Fruit fly (Drosophila melanogaster): ENCODE measurements around the gene Pfdn5.
A peak's percentile ranks its signal among the peaks of the same experiment; 100 is the strongest.

Pfdn5 gene

dm6 chr3R:22528264-22529158 is 41.7 kb downstream of the Pfdn5 start, which contains the start of gene CG5346 (continued):
- TF ChIP-seq BEAF-32 (GFP tag; optimal IDR thresholded peaks at IDR 0.05) (peak; percentile 82), ato (GFP tag; IDR thresholded peaks at IDR 0.05; ENCODE audit: partially characterized antibody) (peak; percentile 87), stwl (tag; optimal IDR thresholded peaks at IDR 0.05) (peak; percentile 67), D (optimal IDR thresholded peaks at IDR 0.05) (no peak), D (GFP tag; optimal IDR thresholded peaks at IDR 0.05) (no peak), Lhr (GFP tag; optimal IDR thresholded peaks at IDR 0.05) (peak; percentile 4), nau (GFP tag; optimal IDR thresholded peaks at IDR 0.05) (no peak)

dm6 chr3R:22530305-22530704 is 43.5 kb downstream of the Pfdn5 start, which contains the start of gene CG33099:
CG33099 (minus strand) TSS chr3R:22530572.
- TF ChIP-seq cg (GFP tag; optimal IDR thresholded peaks at IDR 0.05) (no peak), shn (GFP tag; optimal IDR thresholded peaks at IDR 0.05) (no peak), pan (optimal IDR thresholded peaks at IDR 0.05) (no peak), pan (GFP tag; optimal IDR thresholded peaks at IDR 0.05 in 1 of 2, IDR thresholded peaks at IDR 0.05 in 1 of 2) (peak in 1 of 2 experiments; percentile 30), gfzf (GFP tag; optimal IDR thresholded peaks at IDR 0.05) (no peak), CG17328 (GFP tag; IDR thresholded peaks at IDR 0.05) (no peak), CG3163 (GFP tag; optimal IDR thresholded peaks at IDR 0.05) (no peak), yki (optimal IDR thresholded peaks at IDR 0.05) (no peak), CG12769 (tag; optimal IDR thresholded peaks at IDR 0.05) (peak; percentile 19), NK7.1 (GFP tag; optimal IDR thresholded peaks at IDR 0.05) (peak; percentile 1), CG10462 (GFP tag; optimal IDR thresholded peaks at IDR 0.05) (no peak), Ets65A (GFP tag) (no peak), hbn (GFP tag; IDR thresholded peaks at IDR 0.05; ENCODE audit: partially characterized antibody) (no peak), gcm (GFP tag; optimal IDR thresholded peaks at IDR 0.05) (peak; percentile 49), Lpt (GFP tag; optimal IDR thresholded peaks at IDR 0.05) (no peak), Xbp1 (GFP tag; optimal IDR thresholded peaks at IDR 0.05) (no peak), CG4854 (GFP tag; optimal IDR thresholded peaks at IDR 0.05) (no peak), ro (GFP tag; IDR thresholded peaks at IDR 0.05) (no peak), CG7963 (GFP tag; IDR thresholded peaks at IDR 0.05; ENCODE audit: partially characterized antibody) (no peak), Nf-YA (GFP tag; IDR thresholded peaks at IDR 0.05) (no peak), ewg (GFP tag; optimal IDR thresholded peaks at IDR 0.05) (no peak), Side (GFP tag; optimal IDR thresholded peaks at IDR 0.05) (peak; percentile 53), Hr78 (GFP tag; optimal IDR thresholded peaks at IDR 0.05) (peak in 1 of 2 experiments; percentile 17), kay (GFP tag; optimal IDR thresholded peaks at IDR 0.05) (peak; percentile 4), CG8290 (GFP tag; optimal IDR thresholded peaks at IDR 0.05) (no peak), CG8290 (tag; optimal IDR thresholded peaks at IDR 0.05) (peak in 1 of 2 experiments; percentile 69), Ada2b (GFP tag; IDR thresholded peaks at IDR 0.05) (no peak), caup (GFP tag; optimal IDR thresholded peaks at IDR 0.05; ENCODE audit: severe bottlenecking) (peak; percentile 54), pita (GFP tag; optimal IDR thresholded peaks at IDR 0.05) (no peak), CG17829 (tag; optimal IDR thresholded peaks at IDR 0.05) (no peak), CG12236 (GFP tag; optimal IDR thresholded peaks at IDR 0.05) (no peak), Ets97D (GFP tag; optimal IDR thresholded peaks at IDR 0.05) (no peak), CG3065 (GFP tag; optimal IDR thresholded peaks at IDR 0.05) (no peak), Tbp (GFP tag; optimal IDR thresholded peaks at IDR 0.05) (no peak), Xrp1 (GFP tag; IDR thresholded peaks at IDR 0.05) (peak; percentile 51), mam (GFP tag; optimal IDR thresholded peaks at IDR 0.05) (peak; percentile 14), dysf (GFP tag; IDR thresholded peaks at IDR 0.05) (no peak; the same call in 2 of the 3 replicates), Chrac-16 (GFP tag; optimal IDR thresholded peaks at IDR 0.05) (no peak), Trl (optimal IDR thresholded peaks at IDR 0.05) (no peak), Trl (GFP tag; optimal IDR thresholded peaks at IDR 0.05) (no peak), CG16815 (GFP tag; optimal IDR thresholded peaks at IDR 0.05) (no peak), seq (GFP tag; IDR thresholded peaks at IDR 0.05) (no peak), HmgZ (tag; optimal IDR thresholded peaks at IDR 0.05) (peak; percentile 66)

Measured in whole organism, embryonic.